Fruit fly (Drosophila melanogaster) whole organism, pupa: ENCODE results near the gene alpha-Est8.

ENCODE experiments used
- CG10348 ChIP-seq: fragments of 200-800 bp; sonication (Bioruptor generic); IDR thresholded peaks from 2 replicates; pipeline ENCODE4 v1.3.6; 2022; ENCODE audit warnings: missing biosample characterization, missing genetic modification characterization
- CG13204 ChIP-seq: fragments of 200-800 bp; sonication (Bioruptor generic); optimal IDR thresholded peaks from 2 replicates; lab custom pipeline; 2018; ENCODE audit warnings: missing biosample characterization, mild to moderate bottlenecking, missing genetic modification characterization, moderate library complexity
- CG14655 ChIP-seq: fragments of 200-800 bp; sonication (Bioruptor generic); optimal IDR thresholded peaks from 3 replicates; lab custom pipeline; 2017; ENCODE audit warnings: mild to moderate bottlenecking, missing biosample characterization, missing genetic modification reagents, missing genetic modification characterization
- CG15710 ChIP-seq: fragments of 200-800 bp; sonication (Bioruptor generic); optimal IDR thresholded peaks from 2 replicates; lab custom pipeline; 2018; ENCODE audit warnings: missing biosample characterization, mild to moderate bottlenecking, missing genetic modification characterization, moderate library complexity
- CG4496 ChIP-seq: fragments of 200-800 bp; sonication (Bioruptor generic); IDR thresholded peaks from 3 replicates; pipeline ENCODE4 v1.3.6; 2022; ENCODE audit warnings: missing biosample characterization, missing genetic modification characterization
- EcR ChIP-seq: fragments of 200-800 bp; sonication (Bioruptor generic); optimal IDR thresholded peaks from 3 replicates; lab custom pipeline; 2019; ENCODE audit warnings: missing biosample characterization, missing genetic modification characterization, mild to moderate bottlenecking, moderate library complexity, missing genetic modification reagents
- Ets98B ChIP-seq: fragments of 200-800 bp; sonication (Bioruptor generic); IDR thresholded peaks from 2 replicates; pipeline ENCODE4 v1.3.6; 2022; ENCODE audit warnings: missing biosample characterization, missing genetic modification characterization
- Pif1A ChIP-seq: fragments of 200-800 bp; sonication (Bioruptor generic); optimal IDR thresholded peaks from 3 replicates; lab custom pipeline; 2016; ENCODE audit warnings: missing biosample characterization, missing genetic modification characterization
- Pif1B ChIP-seq: fragments of 200-800 bp; sonication (Bioruptor generic); optimal IDR thresholded peaks from 3 replicates; lab custom pipeline; 2016; ENCODE audit warnings: missing biosample characterization, missing genetic modification characterization
- Snoo ChIP-seq: fragments of 200-800 bp; sonication (Bioruptor generic); optimal IDR thresholded peaks from 3 replicates; lab custom pipeline; 2017; ENCODE audit warnings: missing biosample characterization, mild to moderate bottlenecking, missing genetic modification characterization, inconsistent platforms
- rn ChIP-seq: fragments of 200-800 bp; sonication (Bioruptor generic); IDR thresholded peaks from 2 replicates; pipeline ENCODE4 v1.3.6; 2022; ENCODE audit warnings: missing biosample characterization, missing genetic modification characterization

dm6 chr3R:7474616-7475120 lies 40.8 kb downstream of the alpha-Est8 start:
- TF ChIP-seq EcR (GFP tag; lab: Kevin White, UChicago) (peak; percentile 99), Snoo (peak; percentile 66), Pif1A (GFP tag; lab: Kevin White, UChicago) (peak; percentile 64), rn (GFP tag; lab: Robert Waterston, UW) (no peak), CG14655 (peak; percentile 73), Ets98B (GFP tag; lab: Robert Waterston, UW) (peak; percentile 79), CG10348 (GFP tag; lab: Robert Waterston, UW) (no peak), Pif1B (GFP tag; lab: Kevin White, UChicago) (peak; percentile 53), CG13204 (GFP tag; lab: Kevin White, UChicago) (peak; percentile 100), CG4496 (GFP tag; lab: Robert Waterston, UW) (peak; percentile 96), CG15710 (tag; lab: Kevin White, UChicago) (peak; percentile 29)
